Worm (Caenorhabditis elegans) whole organism, L4 larva: ENCODE measurements around the gene K08D9.10.

Experiments used
- ceh-32 ChIP-seq: sonication (generic microtip); optimal IDR thresholded peaks from 2 replicates; lab custom pipeline; 2016; ENCODE audit warnings: mild to moderate bottlenecking, missing genetic modification characterization, missing compliant biosample characterization; ENCODE audit not compliant: poor library complexity
- hif-1 ChIP-seq, 2 experiments: sonication (generic microtip); optimal IDR thresholded peaks; 2 replicates each; lab custom pipeline; 2016 to 2017; ENCODE audit warnings: missing compliant biosample characterization in 2 of 2, missing genetic modification characterization in 2 of 2, missing genetic modification reagents in 2 of 2, missing genotype in 2 of 2, mild to moderate bottlenecking in 1 of 2

DNA sequence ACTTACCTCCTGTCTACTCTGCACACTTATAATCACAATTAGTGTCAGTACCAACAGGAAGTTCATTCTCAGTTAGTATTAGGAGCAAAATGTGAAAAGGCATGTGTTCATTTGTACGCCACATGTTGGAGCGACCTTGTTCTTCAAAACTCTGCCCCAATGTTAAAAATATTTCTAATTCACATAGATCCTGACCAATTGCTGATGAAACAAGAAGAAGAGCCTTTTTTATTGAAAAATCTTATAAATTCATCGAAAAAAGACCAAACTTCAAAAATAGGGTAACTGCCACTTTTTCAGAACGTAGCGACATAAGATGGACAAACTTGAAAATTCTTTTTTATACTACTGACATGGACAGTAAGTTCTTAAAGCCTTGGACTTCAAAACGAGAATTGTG is 35.5 kb downstream of the K08D9.10 start, which contains the start of gene T28A11.17:
- no peak for TF ChIP-seq hif-1 (tag; optimal IDR thresholded peaks at IDR 0.05; lab: Kevin White, UChicago)
- no peak for TF ChIP-seq ceh-32 (tag; lab: Kevin White, UChicago)
